Worm (Caenorhabditis elegans) whole organism, L4 larva: ENCODE measurements around the gene srw-41.

Experiments
- F26F4.8 ChIP-seq: fragments of 200-800 bp; sonication (Bioruptor generic); conservative IDR thresholded peaks from 2 replicates; pipeline ENCODE4 v1.3.6; 2022; ENCODE audit warnings: missing genetic modification characterization, missing compliant biosample characterization
- ama-1 ChIP-seq: fragments of 150-350 bp; optimal IDR thresholded peaks from 2 replicates; lab custom pipeline; 2014; ENCODE audit warnings: inconsistent platforms, mixed read lengths
- lin-13 ChIP-seq: fragments of 150-350 bp; optimal IDR thresholded peaks from 2 replicates; lab custom pipeline; 2014; ENCODE audit warnings: missing biosample characterization, missing genetic modification reagents, missing genetic modification characterization
- lin-39 ChIP-seq: fragments of 150-350 bp; optimal IDR thresholded peaks from 2 replicates; lab custom pipeline; 2014; ENCODE audit warnings: missing biosample characterization, missing genetic modification reagents, missing genetic modification characterization
- lir-3 ChIP-seq: sonication (generic microtip); optimal IDR thresholded peaks from 2 replicates; lab custom pipeline; 2016; ENCODE audit warnings: mild to moderate bottlenecking, missing genetic modification characterization, missing compliant biosample characterization
- madf-5 ChIP-seq, 2 experiments: fragments of 200-800 bp; sonication (Bioruptor generic); IDR thresholded peaks; 2 replicates each; pipeline ENCODE4 v1.3.6; 2022; ENCODE audit warnings: missing compliant biosample characterization in 2 of 2, missing genetic modification characterization in 2 of 2
- mxl-3 ChIP-seq: fragments of 200-800 bp; sonication (Bioruptor generic); optimal IDR thresholded peaks from 2 replicates; lab custom pipeline; 2018; ENCODE audit warnings: mild to moderate bottlenecking, missing genetic modification characterization, missing compliant biosample characterization
- nhr-11 ChIP-seq: fragments of 150-350 bp; optimal IDR thresholded peaks from 2 replicates; lab custom pipeline; 2014; ENCODE audit warnings: missing biosample characterization, missing genetic modification characterization
- nhr-237 ChIP-seq: sonication (generic microtip); optimal IDR thresholded peaks from 2 replicates; lab custom pipeline; 2017; ENCODE audit warnings: missing biosample characterization, missing genetic modification characterization
- pqm-1 ChIP-seq: sonication (generic microtip); optimal IDR thresholded peaks from 2 replicates; lab custom pipeline; 2017; ENCODE audit warnings: missing biosample characterization, missing genetic modification characterization
- skn-1 ChIP-seq: fragments of 150-350 bp; optimal IDR thresholded peaks from 2 replicates; lab custom pipeline; 2014; ENCODE audit warnings: missing biosample characterization, missing genetic modification characterization

DNA sequence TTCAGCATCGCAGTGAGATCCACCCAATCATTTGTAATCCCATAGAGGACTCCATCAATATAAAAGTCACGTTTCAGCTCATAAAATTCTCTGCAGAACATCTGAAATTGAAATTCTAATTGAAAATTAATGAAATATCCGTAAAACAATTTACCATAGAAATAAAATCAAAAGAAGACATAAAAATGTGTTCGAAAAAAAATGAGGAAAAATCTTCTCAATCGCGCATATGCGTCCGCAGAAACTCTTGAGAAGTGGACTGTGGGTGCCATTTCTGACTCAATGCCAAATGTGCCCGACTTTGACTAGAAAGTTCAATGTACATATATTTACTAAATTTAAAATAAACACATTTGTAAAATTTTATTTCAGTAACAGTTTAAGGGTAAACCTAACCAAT, 28.8 kb upstream of the srw-41 start, which contains the start of gene F14F8.9:
- no peak for TF ChIP-seq lin-39 (tag; lab: Kevin White, UChicago)
- TF ChIP-seq lin-13 (GFP tag; lab: Kevin White, UChicago): no peak
- no peak for TF ChIP-seq nhr-237 (tag; lab: Kevin White, UChicago)
- no peak for TF ChIP-seq pqm-1 (tag; lab: Kevin White, UChicago)
- TF ChIP-seq nhr-11 (tag; lab: Kevin White, UChicago): no peak
- no peak for TF ChIP-seq ama-1
- TF ChIP-seq skn-1: no peak
- no peak for TF ChIP-seq mxl-3
- TF ChIP-seq madf-5 (GFP tag; IDR thresholded peaks at IDR 0.05; lab: Robert Waterston, UW): no peak
- no peak for TF ChIP-seq F26F4.8 (GFP tag; lab: Robert Waterston, UW)
- no peak for TF ChIP-seq lir-3 (tag; lab: Kevin White, UChicago)
